Worm (Caenorhabditis elegans) whole organism, L4 larva: ENCODE data around the gene let-754.
"Not testable (repeated sequence)": the region's sequence is repeated elsewhere in the genome, so short reads cannot be mapped to it uniquely, and the experiment has no call there.

ENCODE experiments used
- D1046.2 ChIP-seq: fragments of 200-800 bp; sonication (Bioruptor generic); IDR thresholded peaks from 2 replicates; pipeline ENCODE4 v1.3.6; 2022; ENCODE audit warnings: missing genetic modification characterization, missing compliant biosample characterization
- F49E8.2 ChIP-seq: sonication (generic microtip); optimal IDR thresholded peaks from 2 replicates; lab custom pipeline; 2016; ENCODE audit warnings: missing compliant biosample characterization, mild to moderate bottlenecking, missing genetic modification characterization, borderline replicate concordance
- T20F7.1 ChIP-seq: fragments of 200-800 bp; sonication (Bioruptor generic); optimal IDR thresholded peaks from 2 replicates; lab custom pipeline; 2018; ENCODE audit warnings: mild to moderate bottlenecking, missing genetic modification characterization, missing compliant biosample characterization
- T26A8.4 ChIP-seq: fragments of 200-800 bp; sonication (Bioruptor generic); IDR thresholded peaks from 2 replicates; pipeline ENCODE4 v1.3.6; 2022; ENCODE audit warnings: missing genetic modification characterization, missing compliant biosample characterization
- Y105C5A.15 ChIP-seq: fragments of 200-800 bp; sonication (Bioruptor generic); IDR thresholded peaks from 2 replicates; pipeline ENCODE4 v1.3.6; 2022; ENCODE audit warnings: missing genetic modification characterization, missing compliant biosample characterization
- Y5F2A.4 ChIP-seq: fragments of 200-800 bp; sonication (Bioruptor generic); optimal IDR thresholded peaks from 2 replicates; lab custom pipeline; 2018; ENCODE audit warnings: mild to moderate bottlenecking, missing genetic modification characterization, missing compliant biosample characterization
- aha-1 ChIP-seq: fragments of 150-350 bp; peaks from one replicate; lab custom pipeline; 2014; ENCODE audit warnings: missing biosample characterization, missing genetic modification characterization
- arid-1 ChIP-seq: fragments of 200-800 bp; sonication (Bioruptor generic); conservative IDR thresholded peaks from 2 replicates; pipeline ENCODE4 v1.3.6; 2022; ENCODE audit warnings: missing genetic modification reagents, missing genetic modification characterization, missing compliant biosample characterization
- ces-1 ChIP-seq: fragments of 150-350 bp; sonication (generic microtip); optimal IDR thresholded peaks from 4 replicates; lab custom pipeline; 2014; ENCODE audit warnings: missing biosample characterization, missing genetic modification reagents, missing genetic modification characterization
- daf-16 ChIP-seq, 3 experiments: sonication (generic microtip); optimal IDR thresholded peaks; 2 replicates each; lab custom pipeline; 2016 to 2017; ENCODE audit warnings: missing genetic modification characterization in 3 of 3, missing genetic modification reagents in 3 of 3, mild to moderate bottlenecking in 2 of 3, missing compliant biosample characterization in 2 of 3, missing biosample characterization in 1 of 3, moderate library complexity in 1 of 3
- daf-19 ChIP-seq: fragments of 200-800 bp; sonication (Bioruptor generic); conservative IDR thresholded peaks from 2 replicates; pipeline ENCODE4 v1.3.6; 2022; ENCODE audit warnings: missing genetic modification characterization, missing compliant biosample characterization
- dmd-8 ChIP-seq: fragments of 200-800 bp; sonication (Bioruptor generic); IDR thresholded peaks from 2 replicates; pipeline ENCODE4 v1.3.6; 2022; ENCODE audit warnings: missing genetic modification characterization, missing compliant biosample characterization
- dve-1 ChIP-seq: sonication (generic microtip); optimal IDR thresholded peaks from 2 replicates; lab custom pipeline; 2017; ENCODE audit warnings: antibody characterized with exemption, mild to moderate bottlenecking, missing genetic modification characterization, missing compliant biosample characterization; ENCODE audit not compliant: insufficient read depth
- hlh-11 ChIP-seq: fragments of 200-800 bp; sonication (Bioruptor generic); optimal IDR thresholded peaks from 2 replicates; lab custom pipeline; 2018; ENCODE audit warnings: mild to moderate bottlenecking, missing genetic modification characterization, missing compliant biosample characterization
- hlh-30 ChIP-seq: sonication (generic microtip); optimal IDR thresholded peaks from 2 replicates; lab custom pipeline; 2017; ENCODE audit warnings: antibody characterized with exemption, mild to moderate bottlenecking, missing genetic modification characterization, missing compliant biosample characterization; ENCODE audit not compliant: insufficient read depth
- lim-7 ChIP-seq: fragments of 200-800 bp; sonication (Bioruptor generic); IDR thresholded peaks from 2 replicates; pipeline ENCODE4 v1.3.6; 2022; ENCODE audit warnings: missing genetic modification characterization, missing compliant biosample characterization
- lin-1 ChIP-seq: fragments of 200-800 bp; sonication (Bioruptor generic); IDR thresholded peaks from 2 replicates; pipeline ENCODE4 v1.3.6; 2022; ENCODE audit warnings: missing genetic modification reagents, missing genetic modification characterization, missing compliant biosample characterization
- lin-15B ChIP-seq: fragments of 150-350 bp; sonication (generic microtip); optimal IDR thresholded peaks from 3 replicates; lab custom pipeline; 2014; ENCODE audit warnings: missing biosample characterization, missing genetic modification characterization
- lin-38 ChIP-seq: fragments of 200-800 bp; sonication (Bioruptor generic); IDR thresholded peaks from 2 replicates; pipeline ENCODE4 v1.3.6; 2022; ENCODE audit warnings: missing genetic modification reagents, missing genetic modification characterization, missing compliant biosample characterization
- lin-39 ChIP-seq: fragments of 150-350 bp; optimal IDR thresholded peaks from 2 replicates; lab custom pipeline; 2014; ENCODE audit warnings: missing biosample characterization, missing genetic modification reagents, missing genetic modification characterization
- lsy-2 ChIP-seq, 2 experiments: fragments of 150-350 bp in 1 of 2; sonication (generic microtip) in 1 of 2; optimal IDR thresholded peaks; 2 replicates each; lab custom pipeline; 2014 to 2017; ENCODE audit warnings: missing biosample characterization in 2 of 2, missing genetic modification characterization in 2 of 2
- madf-5 ChIP-seq, 2 experiments: fragments of 200-800 bp; sonication (Bioruptor generic); IDR thresholded peaks; 2 replicates each; pipeline ENCODE4 v1.3.6; 2022; ENCODE audit warnings: missing compliant biosample characterization in 2 of 2, missing genetic modification characterization in 2 of 2
- nhr-237 ChIP-seq: sonication (generic microtip); optimal IDR thresholded peaks from 2 replicates; lab custom pipeline; 2017; ENCODE audit warnings: missing biosample characterization, missing genetic modification characterization
- nhr-41 ChIP-seq: fragments of 200-800 bp; sonication (Bioruptor generic); IDR thresholded peaks from 2 replicates; pipeline ENCODE4 v1.3.6; 2022; ENCODE audit warnings: missing genetic modification reagents, missing genetic modification characterization, missing compliant biosample characterization
- nhr-42 ChIP-seq: fragments of 200-800 bp; sonication (Bioruptor generic); IDR thresholded peaks from 2 replicates; pipeline ENCODE4 v1.3.6; 2022; ENCODE audit warnings: missing genetic modification characterization, missing compliant biosample characterization
- pha-4 ChIP-seq, 2 experiments: fragments of 150-350 bp in 1 of 2; fragments of 200-800 bp in 1 of 2; sonication (Bioruptor generic) in 1 of 2; IDR thresholded peaks in 1 of 2; optimal IDR thresholded peaks in 1 of 2; 2 replicates each; pipeline versions ENCODE4 v1.3.6 to Lab custom; 2014 to 2022; ENCODE audit warnings: missing genetic modification characterization in 2 of 2, missing genetic modification reagents in 2 of 2, missing biosample characterization in 1 of 2, missing compliant biosample characterization in 1 of 2
- saeg-2 ChIP-seq: fragments of 200-800 bp; sonication (Bioruptor generic); IDR thresholded peaks from 2 replicates; pipeline ENCODE4 v1.3.6; 2022; ENCODE audit warnings: missing genetic modification reagents, missing genetic modification characterization, missing compliant biosample characterization
- set-16 ChIP-seq: fragments of 200-800 bp; sonication (Bioruptor generic); IDR thresholded peaks from 2 replicates; pipeline ENCODE4 v1.3.6; 2022; ENCODE audit warnings: missing genetic modification reagents, missing genetic modification characterization, missing compliant biosample characterization
- tra-1 ChIP-seq: fragments of 200-800 bp; sonication (Bioruptor generic); IDR thresholded peaks from 2 replicates; pipeline ENCODE4 v1.3.6; 2022; ENCODE audit warnings: missing genetic modification reagents, missing genetic modification characterization, missing compliant biosample characterization
- unc-130 ChIP-seq: sonication (generic microtip); optimal IDR thresholded peaks from 2 replicates; lab custom pipeline; 2016; ENCODE audit warnings: missing genetic modification reagents, missing genetic modification characterization, missing compliant biosample characterization
- unc-62 ChIP-seq, 3 experiments: fragments of 150-350 bp in 1 of 3; sonication (generic microtip); optimal IDR thresholded peaks in 2 of 3; peaks in 1 of 3; 1 replicate in 1 of 3; 2 replicates in 2 of 3; lab custom pipeline; 2014 to 2017; ENCODE audit warnings: missing biosample characterization in 3 of 3, missing genetic modification characterization in 3 of 3, missing genetic modification reagents in 3 of 3, missing genotype in 1 of 3
- vab-7 ChIP-seq: fragments of 200-800 bp; sonication (Bioruptor generic); IDR thresholded peaks from 2 replicates; pipeline ENCODE4 v1.3.6; 2022; ENCODE audit warnings: missing genetic modification reagents, missing genetic modification characterization, missing compliant biosample characterization
- zfp-3 ChIP-seq: fragments of 200-800 bp; sonication (Bioruptor generic); conservative IDR thresholded peaks from 2 replicates; pipeline ENCODE4 v1.3.6; 2022; ENCODE audit warnings: missing genetic modification reagents, missing genetic modification characterization, missing compliant biosample characterization

let-754 gene

DNA sequence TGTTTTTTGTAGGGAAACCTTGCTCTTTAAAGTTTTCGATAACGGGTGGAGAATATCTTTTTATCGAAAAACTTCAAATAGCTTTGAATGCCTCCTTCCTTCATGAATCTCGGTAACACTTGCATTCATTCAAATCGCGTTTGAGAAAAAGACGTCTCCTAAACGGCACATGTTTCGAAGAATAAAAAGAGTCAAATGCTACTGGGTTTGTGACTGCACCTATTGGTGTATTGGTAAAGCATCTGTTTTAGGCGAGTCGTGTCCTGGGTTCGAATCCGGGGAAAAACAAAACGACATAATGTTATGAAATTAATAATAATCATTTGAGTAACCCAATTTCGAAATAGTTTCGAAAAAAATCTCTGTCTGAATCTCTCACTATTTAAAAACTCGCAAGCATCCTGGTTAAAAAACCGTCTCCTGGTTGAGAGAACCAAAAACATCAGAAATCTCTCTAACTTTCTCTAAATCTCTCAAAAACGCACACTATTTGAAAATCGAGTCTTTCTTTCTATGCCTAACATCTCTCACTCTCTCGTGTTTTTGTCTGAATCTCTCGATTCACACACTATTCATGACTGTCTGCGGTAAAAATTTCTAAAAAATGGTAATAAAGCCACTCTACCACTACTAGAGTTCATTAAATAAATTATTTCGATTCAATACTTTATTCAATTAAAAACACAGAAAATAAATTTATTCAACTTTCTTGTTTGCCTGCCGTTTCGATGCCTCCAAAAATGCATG is 13.0 kb upstream of the let-754 start:
- TF ChIP-seq madf-5 (GFP tag; IDR thresholded peaks at IDR 0.05; lab: Robert Waterston, UW) (0 out of 4 replicates have a peak, but pooled peaks of 1 of the 2 experiments have one; percentile 27), aha-1 (tag; lab: Kevin White, UChicago) (peak; percentile 38), Y105C5A.15 (GFP tag; lab: Robert Waterston, UW) (0 out of 2 replicates have a peak, but pooled peaks have one; percentile 33), dmd-8 (GFP tag; lab: Robert Waterston, UW) (peak; percentile 80), lim-7 (GFP tag; lab: Robert Waterston, UW) (0 out of 2 replicates have a peak, but pooled peaks have one; percentile 50), T26A8.4 (0 out of 2 replicates have a peak, but pooled peaks have one; percentile 15)

DNA sequence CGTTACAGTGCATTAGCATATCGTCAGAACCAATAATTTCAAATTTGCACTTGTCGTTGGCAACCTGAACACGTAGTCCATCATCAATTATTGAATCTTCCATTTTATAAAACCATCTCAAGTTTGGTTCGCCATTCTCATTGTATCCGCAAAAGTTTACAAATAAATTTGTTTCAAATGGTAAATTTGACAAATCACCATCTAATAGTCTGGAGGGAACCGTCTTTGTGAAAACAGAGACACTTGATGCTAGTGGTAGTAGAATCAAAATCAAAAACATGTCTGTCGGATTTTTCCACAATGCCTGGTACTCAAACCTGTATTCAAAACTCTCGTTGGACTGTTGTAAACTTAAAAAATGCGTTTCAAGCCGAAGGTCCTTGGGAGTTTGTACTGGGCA is 11.2 kb upstream of the let-754 start, which contains the start of gene F54H12.2:
Gene F54H12.2, plus strand, starts transcription at position 301 of the 400 bp plus-strand sequence.
- not testable (repeated sequence) for TF ChIP-seq lin-15B (tag; lab: Kevin White, UChicago); vab-7 (GFP tag; lab: Robert Waterston, UW); zfp-3

DNA sequence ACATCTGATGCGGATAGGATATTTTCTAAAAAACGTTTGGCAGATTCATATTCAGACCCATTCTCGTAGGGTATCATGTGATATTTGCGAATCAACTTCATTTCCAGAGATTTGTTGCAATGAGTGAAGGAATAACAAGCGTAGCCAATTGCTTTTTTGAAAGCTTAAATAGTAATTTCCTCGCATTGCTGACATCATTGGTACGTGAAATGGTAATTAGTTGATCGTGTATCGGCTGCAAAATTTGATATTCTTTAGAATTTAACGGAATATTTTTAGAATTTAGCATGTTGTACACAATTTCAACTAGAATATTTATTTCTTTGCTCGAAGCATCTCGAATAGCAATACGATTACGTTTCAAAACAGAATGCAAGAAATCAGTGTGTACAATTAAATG is 9.5 kb upstream of the let-754 start, which contains the start of gene F54H12.4:
Gene F54H12.4, minus strand, starts transcription at position 101 of the 400 bp plus-strand sequence.
- not testable (repeated sequence) for TF ChIP-seq saeg-2 (GFP tag; lab: Robert Waterston, UW); Y5F2A.4 (GFP tag; lab: Kevin White, UChicago); tra-1 (GFP tag; lab: Robert Waterston, UW)
- TF ChIP-seq, all 104 proteins: peak for 0; not testable (repeated sequence) for 104

ce11 chrIII:7958922-7959609 is 6.0 kb upstream of the let-754 start, which contains the start of gene F54H12.10:
TSS of gene F54H12.10 (minus strand) at chrIII:7958972.
- TF ChIP-seq lin-1 (GFP tag; lab: Robert Waterston, UW), result 0 out of 2 replicates have a peak, but pooled peaks have one; percentile 44
- TF ChIP-seq arid-1 (GFP tag; lab: Robert Waterston, UW), result peak; percentile 24; the same call in 1 of the 2 replicates
- TF ChIP-seq lin-38 (GFP tag; lab: Robert Waterston, UW), result peak; percentile 54

ce11 chrIII:7958085-7958484 is 5.0 kb upstream of the let-754 start, which contains the start of gene C29E4.11:
TSS of gene C29E4.11 (minus strand) at chrIII:7958114.
- TF ChIP-seq nhr-41 (GFP tag; lab: Robert Waterston, UW) (no peak), lsy-2 (tag; optimal IDR thresholded peaks at IDR 0.05; lab: Kevin White, UChicago) (peak in 1 of 2 experiments; percentile 41), dve-1 (tag; lab: Kevin White, UChicago) (peak; percentile 15), set-16 (GFP tag; lab: Robert Waterston, UW) (no peak), hlh-30 (tag; lab: Kevin White, UChicago) (peak; percentile 5), T20F7.1 (GFP tag; lab: Kevin White, UChicago) (no peak), F49E8.2 (tag; lab: Kevin White, UChicago) (no peak), nhr-42 (GFP tag; lab: Robert Waterston, UW) (no peak), nhr-237 (tag; lab: Kevin White, UChicago) (no peak), unc-130 (GFP tag; lab: Kevin White, UChicago) (no peak)
- TF ChIP-seq, all 104 proteins: peak for 3

ce11 chrIII:7956965-7957364 is 3.9 kb upstream of the let-754 start, which contains the start of gene C29E4.9:
TSS of gene C29E4.9 (minus strand) at chrIII:7957065.
- TF ChIP-seq pha-4 (GFP tag; IDR thresholded peaks at IDR 0.05; lab: Robert Waterston, UW) (no peak), pha-4 (tag; optimal IDR thresholded peaks at IDR 0.05; lab: Kevin White, UChicago) (no peak), D1046.2 (no peak), nhr-237 (tag; lab: Kevin White, UChicago) (no peak), ces-1 (GFP tag; lab: Kevin White, UChicago) (no peak), lin-39 (tag; lab: Kevin White, UChicago) (no peak), unc-62 (GFP tag; optimal IDR thresholded peaks at IDR 0.05 in 1 of 2; lab: Kevin White, UChicago) (no peak), unc-62 (tag; optimal IDR thresholded peaks at IDR 0.05; lab: Kevin White, UChicago) (no peak), hlh-30 (tag; lab: Kevin White, UChicago) (no peak), daf-16 (GFP tag; optimal IDR thresholded peaks at IDR 0.05; lab: Kevin White, UChicago) (no peak), daf-16 (tag; optimal IDR thresholded peaks at IDR 0.05; lab: Kevin White, UChicago) (no peak), hlh-11 (no peak), daf-19 (no peak)
